Worm (Caenorhabditis elegans) whole organism, L1 larva: ENCODE measurements around the gene F10D7.4.

Source experiments
- aly-2 ChIP-seq: fragments of 150-350 bp; optimal IDR thresholded peaks from 2 replicates; lab custom pipeline; 2014; ENCODE audit warnings: missing biosample characterization, missing genetic modification characterization
- lin-39 ChIP-seq: fragments of 150-350 bp; optimal IDR thresholded peaks from 2 replicates; lab custom pipeline; 2014; ENCODE audit warnings: missing biosample characterization, missing genetic modification reagents, missing genetic modification characterization
- nhr-19 ChIP-seq: fragments of 200-800 bp; sonication (Bioruptor generic); conservative IDR thresholded peaks from 2 replicates; pipeline ENCODE4 v1.3.6; 2022; ENCODE audit warnings: missing genetic modification characterization, missing compliant biosample characterization
- tbx-2 ChIP-seq: sonication (generic microtip); optimal IDR thresholded peaks from 2 replicates; lab custom pipeline; 2016; ENCODE audit warnings: missing genetic modification characterization, missing compliant biosample characterization
- unc-62 ChIP-seq: fragments of 150-350 bp; optimal IDR thresholded peaks from 2 replicates; lab custom pipeline; 2014; ENCODE audit warnings: missing biosample characterization, missing genetic modification reagents, missing genetic modification characterization

DNA sequence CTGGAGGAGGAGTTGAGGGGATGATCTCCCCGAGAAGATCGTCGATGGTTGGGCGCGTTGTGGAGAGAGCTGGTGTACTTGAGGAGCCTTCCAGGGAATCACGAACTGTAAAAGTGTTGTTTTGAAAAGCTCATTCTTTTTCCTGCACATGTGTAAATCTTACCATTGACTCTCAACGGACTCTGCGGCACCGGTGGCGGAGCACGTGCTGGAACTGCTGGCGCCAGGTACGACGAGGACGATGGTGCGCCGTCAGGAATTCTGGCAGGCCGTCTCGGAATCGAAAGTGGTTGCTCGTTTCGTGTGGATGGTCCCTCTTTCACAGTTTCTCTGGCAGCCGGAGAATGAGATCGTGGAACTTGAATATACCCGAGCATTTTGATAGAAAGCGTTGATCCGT lies 2.5 kb upstream of the F10D7.4 start:
- TF ChIP-seq tbx-2 (no peak), nhr-19 (GFP tag; lab: Robert Waterston, UW) (no peak), lin-39 (tag; lab: Kevin White, UChicago) (no peak), aly-2 (no peak), unc-62 (GFP tag; lab: Kevin White, UChicago) (no peak)
